Fruit fly (Drosophila melanogaster): ENCODE measurements around the gene grn.

dm6 chr3R:8176058-8176673, 5.1 kb downstream of the grn start:
- no peak for TF ChIP-seq Dbx (GFP tag; IDR thresholded peaks at IDR 0.05)
- TF ChIP-seq CkIIα-i1 (GFP tag; IDR thresholded peaks at IDR 0.05) = no peak
- TF ChIP-seq CG7357 (GFP tag; IDR thresholded peaks at IDR 0.05) = no peak
- TF ChIP-seq CG3407 (GFP tag; optimal IDR thresholded peaks at IDR 0.05) = no peak
- no peak for TF ChIP-seq CG4707 (GFP tag; optimal IDR thresholded peaks at IDR 0.05)
- no peak for TF ChIP-seq BtbVII (GFP tag; optimal IDR thresholded peaks at IDR 0.05)
- no peak for TF ChIP-seq Ravus (GFP tag; IDR thresholded peaks at IDR 0.05)
- TF ChIP-seq Six4 (GFP tag; optimal IDR thresholded peaks at IDR 0.05) = no peak
- no peak for TF ChIP-seq Camta (GFP tag; optimal IDR thresholded peaks at IDR 0.05)
- no peak for TF ChIP-seq wek (GFP tag; optimal IDR thresholded peaks at IDR 0.05)

Measured in whole organism, embryonic.